Worm (Caenorhabditis elegans) whole organism, L4/young adult: ENCODE results near the gene C15H11.1.

Source experiments
- W03F9.2 ChIP-seq: fragments of 150-350 bp; optimal IDR thresholded peaks from 2 replicates; lab custom pipeline; 2014; ENCODE audit warnings: missing biosample characterization, missing genetic modification characterization
- dao-5 ChIP-seq: sonication (generic microtip); optimal IDR thresholded peaks from 2 replicates; lab custom pipeline; 2016; ENCODE audit warnings: missing genotype, missing genetic modification characterization, moderate library complexity, missing compliant biosample characterization
- him-1 ChIP-seq: sonication (generic microtip); optimal IDR thresholded peaks from 2 replicates; lab custom pipeline; 2016; ENCODE audit warnings: missing genotype, missing genetic modification reagents, missing genetic modification characterization, missing compliant biosample characterization

DNA sequence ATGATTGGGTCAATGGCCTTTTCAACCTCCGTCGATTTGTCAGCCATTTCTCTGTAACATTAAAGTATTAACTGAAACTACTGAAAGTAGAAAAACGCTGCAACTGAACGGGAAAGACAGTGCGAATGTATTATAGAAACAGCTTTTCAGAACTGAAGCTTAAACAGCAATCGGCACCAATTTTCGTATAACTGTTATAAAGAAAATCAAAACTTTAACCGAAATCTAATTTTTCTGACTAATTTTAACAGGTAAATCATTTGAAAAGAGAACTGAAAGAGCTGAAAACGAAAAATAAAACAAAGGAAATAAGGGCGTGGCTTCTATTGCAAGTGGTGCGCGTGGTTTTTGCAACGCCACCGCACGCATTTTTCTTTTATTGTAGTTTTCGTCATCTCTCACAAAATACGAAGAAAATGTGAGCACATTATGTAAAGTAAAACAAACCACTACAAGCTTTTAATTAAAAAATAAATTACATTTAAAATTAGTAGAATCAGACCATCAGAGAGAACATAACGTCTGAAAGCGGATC lies 31.4 kb downstream of the C15H11.1 start, which contains the start of gene rrsr-1:
- TF ChIP-seq him-1 = no peak
- no peak for TF ChIP-seq dao-5 (tag; lab: Kevin White, UChicago)
- no peak for TF ChIP-seq W03F9.2
